Fruit fly (Drosophila melanogaster) whole organism, embryonic: Measurements from ENCODE around the gene Sclp.

ENCODE experiments used
- ATbp ChIP-seq: fragments of 200-800 bp; sonication (Bioruptor generic); optimal IDR thresholded peaks from 2 replicates; lab custom pipeline; 2017; ENCODE audit warnings: missing biosample characterization, mild to moderate bottlenecking, missing genetic modification characterization, missing genetic modification reagents
- Atf-2 ChIP-seq: fragments of 200-800 bp; sonication (Bioruptor generic); optimal IDR thresholded peaks from 2 replicates; lab custom pipeline; 2016; ENCODE audit warnings: missing biosample characterization, missing genetic modification characterization
- B-H1 ChIP-seq: fragments of 200-800 bp; sonication (Bioruptor generic); IDR thresholded peaks from 3 replicates; pipeline ENCODE4 v1.3.6; 2022; ENCODE audit warnings: missing biosample characterization, missing genetic modification characterization
- Bgb ChIP-seq: fragments of 200-800 bp; sonication (Bioruptor generic); IDR thresholded peaks from 2 replicates; pipeline ENCODE4 v1.3.6; 2022; ENCODE audit warnings: missing biosample characterization, missing genetic modification characterization; ENCODE audit not compliant: partially characterized antibody
- CG10321 ChIP-seq: fragments of 200-800 bp; sonication (Bioruptor generic); IDR thresholded peaks from 2 replicates; pipeline ENCODE4 v1.3.6; 2022; ENCODE audit warnings: missing biosample characterization, missing genetic modification characterization
- CG10366 ChIP-seq: fragments of 200-800 bp; sonication (Bioruptor generic); IDR thresholded peaks from 2 replicates; pipeline ENCODE4 v1.3.6; 2022; ENCODE audit warnings: missing biosample characterization, missing genetic modification characterization
- CG12391 ChIP-seq: fragments of 200-800 bp; sonication (Bioruptor generic); optimal IDR thresholded peaks from 3 replicates; lab custom pipeline; 2018; ENCODE audit warnings: missing biosample characterization, mild to moderate bottlenecking, missing genetic modification characterization, moderate library complexity
- CG14441 ChIP-seq: fragments of 200-800 bp; sonication (Bioruptor generic); IDR thresholded peaks from 2 replicates; pipeline ENCODE4 v1.3.6; 2022; ENCODE audit warnings: missing biosample characterization, missing genetic modification characterization
- CG14710 ChIP-seq: fragments of 200-800 bp; sonication (Bioruptor generic); optimal IDR thresholded peaks from 3 replicates; lab custom pipeline; 2019; ENCODE audit warnings: missing biosample characterization, mild to moderate bottlenecking, missing genetic modification characterization, moderate library complexity
- CG17359 ChIP-seq: fragments of 200-800 bp; sonication (Bioruptor generic); optimal IDR thresholded peaks from 3 replicates; lab custom pipeline; 2018; ENCODE audit warnings: missing biosample characterization, mild to moderate bottlenecking, missing genetic modification characterization, moderate library complexity
- CG18764 ChIP-seq: fragments of 200-800 bp; sonication (Bioruptor generic); optimal IDR thresholded peaks from 3 replicates; lab custom pipeline; 2016; ENCODE audit warnings: missing biosample characterization, missing genetic modification characterization
- CG2129 ChIP-seq: fragments of 200-800 bp; sonication (Bioruptor generic); IDR thresholded peaks from 2 replicates; pipeline ENCODE4 v1.3.6; 2022; ENCODE audit warnings: missing biosample characterization, missing genetic modification characterization; ENCODE audit not compliant: partially characterized antibody
- CG31224 ChIP-seq: fragments of 200-800 bp; sonication (Bioruptor generic); IDR thresholded peaks from 2 replicates; pipeline ENCODE4 v1.3.6; 2022; ENCODE audit warnings: missing biosample characterization, missing genetic modification characterization
- CG32767 ChIP-seq: fragments of 200-800 bp; sonication (Bioruptor generic); IDR thresholded peaks from 2 replicates; pipeline ENCODE4 v1.3.6; 2022; ENCODE audit warnings: missing biosample characterization, missing genetic modification characterization
- CG7786 ChIP-seq: fragments of 200-800 bp; sonication (Bioruptor generic); optimal IDR thresholded peaks from 2 replicates; lab custom pipeline; 2016; ENCODE audit warnings: missing biosample characterization, missing genetic modification characterization
- CG7963 ChIP-seq: fragments of 200-800 bp; sonication (Bioruptor generic); IDR thresholded peaks from 3 replicates; pipeline ENCODE4 v1.3.6; 2022; ENCODE audit warnings: missing biosample characterization, missing genetic modification characterization; ENCODE audit not compliant: partially characterized antibody
- CG8478 ChIP-seq: fragments of >200 bp; optimal IDR thresholded peaks from 2 replicates; lab custom pipeline; 2018
- CG9797 ChIP-seq: fragments of 200-800 bp; sonication (Bioruptor generic); optimal IDR thresholded peaks from 3 replicates; lab custom pipeline; 2018; ENCODE audit warnings: missing biosample characterization, mild to moderate bottlenecking, missing genetic modification characterization
- Dbx ChIP-seq: fragments of 200-800 bp; sonication (Bioruptor generic); IDR thresholded peaks from 3 replicates; pipeline ENCODE4 v1.3.6; 2022; ENCODE audit warnings: missing biosample characterization, missing genetic modification characterization
- Dll ChIP-seq: fragments of 200-800 bp; sonication (Bioruptor generic); IDR thresholded peaks from 4 replicates; pipeline ENCODE4 v1.3.6; 2022; ENCODE audit warnings: missing biosample characterization, missing genetic modification characterization; ENCODE audit not compliant: partially characterized antibody
- Dp ChIP-seq: fragments of 200-800 bp; sonication (Bioruptor generic); optimal IDR thresholded peaks from 2 replicates; lab custom pipeline; 2018; ENCODE audit warnings: missing biosample characterization, mild to moderate bottlenecking, missing genetic modification characterization, moderate library complexity
- Fer2 ChIP-seq: fragments of 200-800 bp; sonication (Bioruptor generic); optimal IDR thresholded peaks from 2 replicates; lab custom pipeline; 2018; ENCODE audit warnings: missing biosample characterization, mild to moderate bottlenecking, missing genetic modification characterization, moderate library complexity
- GATAe ChIP-seq: fragments of 200-800 bp; sonication (Bioruptor generic); conservative IDR thresholded peaks from 2 replicates; pipeline ENCODE4 v1.3.6; 2022; ENCODE audit warnings: missing biosample characterization, missing genetic modification characterization
- Hand ChIP-seq: fragments of 200-800 bp; sonication (Bioruptor generic); optimal IDR thresholded peaks from 2 replicates; lab custom pipeline; 2017; ENCODE audit warnings: mild to moderate bottlenecking, missing biosample characterization, missing genetic modification reagents, missing genetic modification characterization
- Hsf ChIP-seq: fragments of 200-800 bp; sonication (Bioruptor generic); optimal IDR thresholded peaks from 3 replicates; lab custom pipeline; 2016; ENCODE audit warnings: missing biosample characterization, missing genetic modification characterization
- MBD-R2 ChIP-seq: fragments of 200-800 bp; sonication (Bioruptor generic); IDR thresholded peaks from 2 replicates; pipeline ENCODE4 v1.3.6; 2022; ENCODE audit warnings: missing biosample characterization, missing genetic modification characterization
- MTF-1 ChIP-seq: fragments of 200-800 bp; sonication (Bioruptor generic); optimal IDR thresholded peaks from 2 replicates; lab custom pipeline; 2018; ENCODE audit warnings: missing biosample characterization, mild to moderate bottlenecking, missing genetic modification characterization, borderline replicate concordance
- Neu2 ChIP-seq: fragments of 200-800 bp; sonication (Bioruptor generic); optimal IDR thresholded peaks from 3 replicates; lab custom pipeline; 2016; ENCODE audit warnings: missing biosample characterization, missing genetic modification characterization, borderline replicate concordance
- Nf-YA ChIP-seq: fragments of 200-800 bp; sonication (Bioruptor generic); IDR thresholded peaks from 2 replicates; pipeline ENCODE4 v1.3.6; 2022; ENCODE audit warnings: missing biosample characterization, missing genetic modification characterization
- NfI ChIP-seq: fragments of 200-800 bp; sonication (Bioruptor generic); optimal IDR thresholded peaks from 3 replicates; lab custom pipeline; 2018; ENCODE audit warnings: missing biosample characterization, mild to moderate bottlenecking, missing genetic modification characterization, moderate library complexity
- Poxn ChIP-seq: fragments of 200-800 bp; sonication (Bioruptor generic); IDR thresholded peaks from 2 replicates; pipeline ENCODE4 v1.3.6; 2022; ENCODE audit warnings: missing biosample characterization, missing genetic modification characterization
- Side ChIP-seq: fragments of 200-800 bp; sonication (Bioruptor generic); optimal IDR thresholded peaks from 2 replicates; lab custom pipeline; 2016; ENCODE audit warnings: missing biosample characterization, missing genetic modification characterization
- Ssrp ChIP-seq: fragments of 200-800 bp; sonication (Bioruptor generic); optimal IDR thresholded peaks from 2 replicates; lab custom pipeline; 2018; ENCODE audit warnings: missing biosample characterization, mild to moderate bottlenecking, missing genetic modification characterization, moderate library complexity
- Taf1 ChIP-seq: fragments of 200-800 bp; sonication (Bioruptor generic); IDR thresholded peaks from 2 replicates; pipeline ENCODE4 v1.3.6; 2022; ENCODE audit warnings: missing biosample characterization, missing genetic modification characterization
- Trl ChIP-seq, 3 experiments: fragments of >200 bp in 2 of 3; fragments of 200-800 bp in 1 of 3; sonication (Bioruptor generic) in 1 of 3; optimal IDR thresholded peaks; 2 replicates in 1 of 3; 3 replicates in 2 of 3; lab custom pipeline; 2016 to 2017; ENCODE audit warnings: missing biosample characterization in 1 of 3, missing genetic modification characterization in 1 of 3
- ato ChIP-seq: fragments of 200-800 bp; sonication (Bioruptor generic); IDR thresholded peaks from 2 replicates; pipeline ENCODE4 v1.3.6; 2022; ENCODE audit warnings: missing biosample characterization, missing genetic modification characterization; ENCODE audit not compliant: partially characterized antibody
- chinmo ChIP-seq: fragments of 200-800 bp; sonication (Bioruptor generic); IDR thresholded peaks from 4 replicates; pipeline ENCODE4 v1.3.6; 2022; ENCODE audit warnings: missing biosample characterization, missing genetic modification characterization; ENCODE audit not compliant: partially characterized antibody
- croc ChIP-seq: fragments of 200-800 bp; sonication (Bioruptor generic); conservative IDR thresholded peaks from 3 replicates; pipeline ENCODE4 v1.3.6; 2022; ENCODE audit warnings: missing biosample characterization, missing genetic modification characterization
- gfzf ChIP-seq: fragments of 200-800 bp; sonication (Bioruptor generic); optimal IDR thresholded peaks from 2 replicates; lab custom pipeline; 2016; ENCODE audit warnings: missing biosample characterization, mild to moderate bottlenecking, missing genetic modification characterization, moderate library complexity
- gro ChIP-seq: fragments of 200-800 bp; sonication (Bioruptor generic); optimal IDR thresholded peaks from 2 replicates; lab custom pipeline; 2016; ENCODE audit warnings: missing biosample characterization, missing genetic modification characterization
- hb ChIP-seq: fragments of 200-800 bp; sonication (Bioruptor generic); IDR thresholded peaks from 3 replicates; pipeline ENCODE4 v1.3.6; 2022; ENCODE audit warnings: missing biosample characterization, missing genetic modification characterization; ENCODE audit not compliant: partially characterized antibody
- hbn ChIP-seq: fragments of 200-800 bp; sonication (Bioruptor generic); IDR thresholded peaks from 2 replicates; pipeline ENCODE4 v1.3.6; 2022; ENCODE audit warnings: missing biosample characterization, missing genetic modification characterization; ENCODE audit not compliant: partially characterized antibody
- kay ChIP-seq: fragments of 200-800 bp; sonication (Bioruptor generic); optimal IDR thresholded peaks from 2 replicates; lab custom pipeline; 2016; ENCODE audit warnings: missing biosample characterization, missing genetic modification characterization
- mld ChIP-seq: fragments of 200-800 bp; sonication (Bioruptor generic); IDR thresholded peaks from 3 replicates; pipeline ENCODE4 v1.3.6; 2022; ENCODE audit warnings: missing biosample characterization, missing genetic modification characterization; ENCODE audit not compliant: partially characterized antibody
- ro ChIP-seq: fragments of 200-800 bp; sonication (Bioruptor generic); IDR thresholded peaks from 2 replicates; pipeline ENCODE4 v1.3.6; 2022; ENCODE audit warnings: missing biosample characterization, missing genetic modification characterization
- stwl ChIP-seq: fragments of 200-800 bp; sonication (Bioruptor generic); optimal IDR thresholded peaks from 3 replicates; lab custom pipeline; 2018; ENCODE audit warnings: missing biosample characterization, mild to moderate bottlenecking, missing genetic modification characterization, moderate library complexity
- sug ChIP-seq: fragments of 200-800 bp; optimal IDR thresholded peaks from 2 replicates; lab custom pipeline; 2019; ENCODE audit warnings: missing biosample characterization, mild to moderate bottlenecking, missing genetic modification characterization, moderate library complexity
- tio ChIP-seq: fragments of 200-800 bp; sonication (Bioruptor generic); optimal IDR thresholded peaks from 2 replicates; lab custom pipeline; 2017; ENCODE audit warnings: missing biosample characterization, missing genetic modification characterization, inconsistent platforms
- unc-4 ChIP-seq: fragments of 200-800 bp; sonication (Bioruptor generic); IDR thresholded peaks from 2 replicates; pipeline ENCODE4 v1.3.6; 2022; ENCODE audit warnings: missing biosample characterization, missing genetic modification characterization; ENCODE audit not compliant: partially characterized antibody
- zfh2 ChIP-seq: fragments of 200-800 bp; sonication (Bioruptor generic); optimal IDR thresholded peaks from 2 replicates; lab custom pipeline; 2016; ENCODE audit warnings: missing biosample characterization, missing genetic modification characterization

Sclp gene

DNA sequence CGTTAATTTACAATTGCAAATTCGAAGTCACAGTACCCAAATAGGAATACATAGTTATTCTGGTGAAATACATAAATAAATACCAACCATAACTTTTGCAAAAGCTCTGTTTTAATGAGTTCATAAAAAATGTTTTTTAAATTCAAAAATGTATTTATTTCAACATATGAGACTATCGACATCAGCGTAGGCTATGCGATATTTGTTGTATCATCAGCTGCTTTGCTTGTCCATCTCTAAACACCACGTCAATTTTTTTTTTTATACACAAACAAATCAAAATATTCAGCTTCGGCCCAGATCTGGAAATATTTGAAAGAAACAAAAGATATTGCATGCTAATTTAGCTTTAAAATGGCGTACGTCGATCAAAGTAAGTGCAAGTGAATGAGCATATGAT is 36.3 kb downstream of the Sclp start, which contains the start of gene CG1840 (continued):
- TF ChIP-seq sug (tag; lab: Kevin White, UChicago) (peak; percentile 8), CG9797 (GFP tag; lab: Kevin White, UChicago) (no peak), Side (GFP tag; lab: Kevin White, UChicago) (no peak), chinmo (GFP tag; lab: Robert Waterston, UW) (0 out of 4 replicates have a peak, but pooled peaks have one; percentile 29), Bgb (GFP tag; lab: Robert Waterston, UW) (peak; percentile 72), ro (no peak), hb (0 out of 3 replicates have a peak, but pooled peaks have one; percentile 60), Fer2 (tag; lab: Kevin White, UChicago) (no peak), Dbx (no peak), CG12391 (tag; lab: Kevin White, UChicago) (peak; percentile 15), unc-4 (peak; percentile 80), CG10321 (GFP tag; lab: Robert Waterston, UW) (no peak), Nf-YA (no peak), CG17359 (tag; lab: Kevin White, UChicago) (peak; percentile 65), zfh2 (GFP tag; lab: Kevin White, UChicago) (peak; percentile 1), CG18764 (GFP tag; lab: Kevin White, UChicago) (no peak), ATbp (no peak), Taf1 (GFP tag; lab: Robert Waterston, UW) (no peak), Neu2 (GFP tag; lab: Kevin White, UChicago) (no peak), MTF-1 (GFP tag; lab: Kevin White, UChicago) (no peak), Hsf (GFP tag; lab: Kevin White, UChicago) (no peak), hbn (GFP tag; lab: Robert Waterston, UW) (peak; percentile 77), CG10366 (no peak), Trl (optimal IDR thresholded peaks at IDR 0.05; lab: Kevin White, UChicago) (no peak), Trl (GFP tag; optimal IDR thresholded peaks at IDR 0.05; lab: Kevin White, UChicago) (no peak), Dll (peak; percentile 81), CG2129 (GFP tag; lab: Robert Waterston, UW) (peak; percentile 54), croc (no peak), stwl (tag; lab: Kevin White, UChicago) (peak; percentile 59), B-H1 (GFP tag; lab: Robert Waterston, UW) (no peak), CG7963 (GFP tag; lab: Robert Waterston, UW) (peak; percentile 55; the same call in 2 of the 3 replicates), CG14710 (tag; lab: Kevin White, UChicago) (peak; percentile 26), Dp (GFP tag; lab: Kevin White, UChicago) (peak; percentile 14), CG32767 (GFP tag; lab: Robert Waterston, UW) (no peak), kay (GFP tag; lab: Kevin White, UChicago) (no peak), GATAe (GFP tag; lab: Robert Waterston, UW) (no peak), CG7786 (GFP tag; lab: Kevin White, UChicago) (no peak), Atf-2 (GFP tag; lab: Kevin White, UChicago) (no peak), tio (GFP tag; lab: Kevin White, UChicago) (no peak), CG31224 (GFP tag; lab: Robert Waterston, UW) (no peak), Ssrp (tag; lab: Kevin White, UChicago) (no peak), ato (GFP tag; lab: Robert Waterston, UW) (peak; percentile 70; the same call in 1 of the 2 replicates), Poxn (no peak), CG14441 (GFP tag; lab: Robert Waterston, UW) (no peak), Hand (GFP tag; lab: Kevin White, UChicago) (no peak), gro (GFP tag; lab: Kevin White, UChicago) (peak; percentile 40), NfI (GFP tag; lab: Kevin White, UChicago) (no peak), mld (GFP tag; lab: Robert Waterston, UW) (0 out of 3 replicates have a peak, but pooled peaks have one; percentile 55), CG8478 (lab: Kevin White, UChicago) (no peak), MBD-R2 (GFP tag; lab: Robert Waterston, UW) (peak; percentile 61), gfzf (peak; percentile 6)
